Fruit fly (Drosophila melanogaster) whole organism, embryonic: ENCODE data around the gene cd.

Source experiments
- Ada2b ChIP-seq: fragments of 200-800 bp; sonication (Bioruptor generic); IDR thresholded peaks from 2 replicates; pipeline ENCODE4 v1.3.6; 2022; ENCODE audit warnings: missing biosample characterization, missing genetic modification characterization
- B-H2 ChIP-seq: fragments of 200-800 bp; sonication (Bioruptor generic); optimal IDR thresholded peaks from 2 replicates; lab custom pipeline; 2018; ENCODE audit warnings: missing biosample characterization, mild to moderate bottlenecking, missing genetic modification characterization
- BtbVII ChIP-seq: fragments of 200-800 bp; sonication (Bioruptor generic); optimal IDR thresholded peaks from 3 replicates; lab custom pipeline; 2017; ENCODE audit warnings: missing biosample characterization, mild to moderate bottlenecking, missing genetic modification characterization
- CG10321 ChIP-seq: fragments of 200-800 bp; sonication (Bioruptor generic); IDR thresholded peaks from 2 replicates; pipeline ENCODE4 v1.3.6; 2022; ENCODE audit warnings: missing biosample characterization, missing genetic modification characterization
- CG10431 ChIP-seq: fragments of 200-800 bp; sonication (Bioruptor generic); optimal IDR thresholded peaks from 3 replicates; lab custom pipeline; 2018; ENCODE audit warnings: missing biosample characterization, mild to moderate bottlenecking, missing genetic modification characterization
- CG11085 ChIP-seq: fragments of 200-800 bp; sonication (Bioruptor generic); IDR thresholded peaks from 2 replicates; pipeline ENCODE4 v1.3.6; 2022; ENCODE audit warnings: missing biosample characterization, missing genetic modification characterization
- CG12071 ChIP-seq: fragments of 200-800 bp; sonication (Bioruptor generic); optimal IDR thresholded peaks from 3 replicates; lab custom pipeline; 2018; ENCODE audit warnings: missing biosample characterization, mild to moderate bottlenecking, missing genetic modification characterization
- CG12299 ChIP-seq: fragments of 200-800 bp; sonication (Bioruptor generic); optimal IDR thresholded peaks from 2 replicates; lab custom pipeline; 2018; ENCODE audit warnings: missing biosample characterization, mild to moderate bottlenecking, missing genetic modification characterization
- CG12769 ChIP-seq: fragments of 200-800 bp; sonication (Bioruptor generic); optimal IDR thresholded peaks from 2 replicates; lab custom pipeline; 2019; ENCODE audit warnings: missing biosample characterization, mild to moderate bottlenecking, missing genetic modification characterization, moderate library complexity
- CG13624 ChIP-seq: fragments of 200-800 bp; sonication (Bioruptor generic); optimal IDR thresholded peaks from 2 replicates; lab custom pipeline; 2016; ENCODE audit warnings: missing biosample characterization, missing genetic modification characterization
- CG13894 ChIP-seq: fragments of 200-800 bp; sonication (Bioruptor generic); optimal IDR thresholded peaks from 3 replicates; lab custom pipeline; 2018; ENCODE audit warnings: missing biosample characterization, mild to moderate bottlenecking, missing genetic modification characterization, moderate library complexity
- CG1603 ChIP-seq: fragments of 200-800 bp; sonication (Bioruptor generic); optimal IDR thresholded peaks from 2 replicates; lab custom pipeline; 2019; ENCODE audit warnings: missing biosample characterization, mild to moderate bottlenecking, missing genetic modification characterization, moderate library complexity
- CG18619 ChIP-seq: fragments of 200-800 bp; sonication (Bioruptor generic); optimal IDR thresholded peaks from 3 replicates; lab custom pipeline; 2017; ENCODE audit warnings: missing biosample characterization, mild to moderate bottlenecking, missing genetic modification characterization
- CG2875 ChIP-seq: fragments of 200-800 bp; sonication (Bioruptor generic); optimal IDR thresholded peaks from 2 replicates; lab custom pipeline; 2017; ENCODE audit warnings: missing biosample characterization, mild to moderate bottlenecking, missing genetic modification characterization, missing genetic modification reagents
- CG3838 ChIP-seq: fragments of 200-800 bp; sonication (Bioruptor generic); optimal IDR thresholded peaks from 3 replicates; lab custom pipeline; 2016; ENCODE audit warnings: missing biosample characterization, missing genetic modification characterization
- CG4854 ChIP-seq: fragments of 200-800 bp; sonication (Bioruptor generic); optimal IDR thresholded peaks from 2 replicates; lab custom pipeline; 2016; ENCODE audit warnings: missing biosample characterization, missing genetic modification characterization, inconsistent platforms
- CG6689 ChIP-seq: fragments of 200-800 bp; sonication (Bioruptor generic); IDR thresholded peaks from 2 replicates; pipeline ENCODE4 v1.3.6; 2022; ENCODE audit warnings: missing biosample characterization, missing genetic modification characterization
- CG6791 ChIP-seq: fragments of 200-800 bp; sonication (Bioruptor generic); IDR thresholded peaks from 3 replicates; pipeline ENCODE4 v1.3.6; 2022; ENCODE audit warnings: missing biosample characterization, missing genetic modification characterization; ENCODE audit not compliant: partially characterized antibody
- CG7786 ChIP-seq: fragments of 200-800 bp; sonication (Bioruptor generic); optimal IDR thresholded peaks from 2 replicates; lab custom pipeline; 2016; ENCODE audit warnings: missing biosample characterization, missing genetic modification characterization
- CG8281 ChIP-seq: fragments of 200-800 bp; sonication (Bioruptor generic); optimal IDR thresholded peaks from 2 replicates; lab custom pipeline; 2018; ENCODE audit warnings: missing biosample characterization, mild to moderate bottlenecking, missing genetic modification characterization, moderate library complexity
- CG8388 ChIP-seq: fragments of 200-800 bp; sonication (Bioruptor generic); optimal IDR thresholded peaks from 2 replicates; lab custom pipeline; 2019; ENCODE audit warnings: missing biosample characterization, mild to moderate bottlenecking, missing genetic modification characterization, moderate library complexity
- CG8944 ChIP-seq: fragments of 200-800 bp; sonication (Bioruptor generic); optimal IDR thresholded peaks from 3 replicates; lab custom pipeline; 2016; ENCODE audit warnings: missing biosample characterization, missing genetic modification characterization
- CHES-1-like ChIP-seq: fragments of 200-800 bp; sonication (Bioruptor generic); optimal IDR thresholded peaks from 2 replicates; lab custom pipeline; 2016; ENCODE audit warnings: missing biosample characterization, missing genetic modification characterization
- E2f2 ChIP-seq: fragments of 200-800 bp; sonication (Bioruptor generic); IDR thresholded peaks from 2 replicates; pipeline ENCODE4 v1.3.6; 2022; ENCODE audit warnings: missing biosample characterization, missing genetic modification characterization
- Gug ChIP-seq: fragments of 200-800 bp; sonication (Bioruptor generic); IDR thresholded peaks from 4 replicates; pipeline ENCODE4 v1.3.6; 2022; ENCODE audit warnings: missing biosample characterization, missing genetic modification characterization
- Hmx ChIP-seq: fragments of 200-800 bp; sonication (Bioruptor generic); optimal IDR thresholded peaks from 2 replicates; lab custom pipeline; 2016; ENCODE audit warnings: missing biosample characterization, missing genetic modification characterization
- Hr3 ChIP-seq: fragments of 200-800 bp; sonication (Bioruptor generic); optimal IDR thresholded peaks from 3 replicates; lab custom pipeline; 2016; ENCODE audit warnings: missing biosample characterization, missing genetic modification characterization
- Lpt ChIP-seq: fragments of >200 bp; optimal IDR thresholded peaks from 2 replicates; lab custom pipeline; 2018; ENCODE audit warnings: missing biosample characterization, missing genetic modification characterization
- MBD-R2 ChIP-seq: fragments of 200-800 bp; sonication (Bioruptor generic); IDR thresholded peaks from 2 replicates; pipeline ENCODE4 v1.3.6; 2022; ENCODE audit warnings: missing biosample characterization, missing genetic modification characterization
- Nf-YB ChIP-seq: fragments of 200-800 bp; sonication (Bioruptor generic); optimal IDR thresholded peaks from 3 replicates; lab custom pipeline; 2019; ENCODE audit warnings: missing biosample characterization, mild to moderate bottlenecking, missing genetic modification characterization, moderate library complexity
- Rfx ChIP-seq: fragments of 200-800 bp; sonication (Bioruptor generic); IDR thresholded peaks from 2 replicates; pipeline ENCODE4 v1.3.6; 2022; ENCODE audit warnings: missing biosample characterization, missing genetic modification characterization
- Sin3A ChIP-seq: fragments of >200 bp; optimal IDR thresholded peaks from 2 replicates; lab custom pipeline; 2018
- Xbp1 ChIP-seq: fragments of 200-800 bp; sonication (Bioruptor generic); optimal IDR thresholded peaks from 3 replicates; lab custom pipeline; 2016; ENCODE audit warnings: missing biosample characterization, mild to moderate bottlenecking, missing genetic modification characterization
- ab ChIP-seq: fragments of 200-800 bp; sonication (Bioruptor generic); optimal IDR thresholded peaks from 2 replicates; lab custom pipeline; 2016; ENCODE audit warnings: missing biosample characterization, missing genetic modification characterization
- ac ChIP-seq: fragments of 200-800 bp; sonication (Bioruptor generic); optimal IDR thresholded peaks from 3 replicates; lab custom pipeline; 2017; ENCODE audit warnings: missing biosample characterization, mild to moderate bottlenecking, missing genetic modification characterization
- ara ChIP-seq: fragments of 200-800 bp; sonication (Bioruptor generic); IDR thresholded peaks from 2 replicates; pipeline ENCODE4 v1.3.6; 2022; ENCODE audit warnings: missing biosample characterization, missing genetic modification characterization
- ems ChIP-seq: fragments of 200-800 bp; sonication (Bioruptor generic); optimal IDR thresholded peaks from 3 replicates; lab custom pipeline; 2016; ENCODE audit warnings: missing biosample characterization, missing genetic modification characterization
- ewg ChIP-seq: fragments of 200-800 bp; sonication (Bioruptor generic); optimal IDR thresholded peaks from 3 replicates; lab custom pipeline; 2017; ENCODE audit warnings: mild to moderate bottlenecking, missing biosample characterization, missing genetic modification reagents, missing genetic modification characterization
- gsb-n ChIP-seq: fragments of 200-800 bp; sonication (Bioruptor generic); optimal IDR thresholded peaks from 3 replicates; lab custom pipeline; 2018; ENCODE audit warnings: missing biosample characterization, mild to moderate bottlenecking, missing genetic modification characterization
- hbn ChIP-seq: fragments of 200-800 bp; sonication (Bioruptor generic); IDR thresholded peaks from 2 replicates; pipeline ENCODE4 v1.3.6; 2022; ENCODE audit warnings: missing biosample characterization, missing genetic modification characterization; ENCODE audit not compliant: partially characterized antibody
- jumu ChIP-seq: fragments of 200-800 bp; sonication (Bioruptor generic); optimal IDR thresholded peaks from 3 replicates; lab custom pipeline; 2016; ENCODE audit warnings: missing biosample characterization, missing genetic modification characterization
- nerfin-1 ChIP-seq: fragments of 200-800 bp; sonication (Bioruptor generic); optimal IDR thresholded peaks from 3 replicates; lab custom pipeline; 2019; ENCODE audit warnings: missing biosample characterization, mild to moderate bottlenecking, missing genetic modification characterization, moderate library complexity
- otp ChIP-seq: fragments of 200-800 bp; sonication (Bioruptor generic); IDR thresholded peaks from 3 replicates; pipeline ENCODE4, ENCODE4 v1.3.6; 2022; ENCODE audit warnings: missing biosample characterization, missing genetic modification characterization
- sc ChIP-seq, 3 experiments: fragments of >200 bp in 2 of 3; fragments of 200-800 bp in 1 of 3; sonication (Bioruptor generic) in 1 of 3; optimal IDR thresholded peaks; 2 replicates in 2 of 3; 3 replicates in 1 of 3; lab custom pipeline; 2017; ENCODE audit warnings: mild to moderate bottlenecking in 1 of 3, missing biosample characterization in 1 of 3, missing genetic modification characterization in 1 of 3, missing genetic modification reagents in 1 of 3
- slp2 ChIP-seq: fragments of 200-800 bp; sonication (Bioruptor generic); optimal IDR thresholded peaks from 2 replicates; lab custom pipeline; 2016; ENCODE audit warnings: missing biosample characterization, missing genetic modification characterization
- sna ChIP-seq: fragments of 200-800 bp; sonication (Bioruptor generic); IDR thresholded peaks from 2 replicates; pipeline ENCODE4 v1.3.6; 2022; ENCODE audit warnings: missing biosample characterization, missing genetic modification characterization; ENCODE audit not compliant: partially characterized antibody
- sug ChIP-seq: fragments of 200-800 bp; optimal IDR thresholded peaks from 2 replicates; lab custom pipeline; 2019; ENCODE audit warnings: missing biosample characterization, mild to moderate bottlenecking, missing genetic modification characterization, moderate library complexity
- tna ChIP-seq: fragments of 200-800 bp; sonication (Bioruptor generic); IDR thresholded peaks from 2 replicates; pipeline ENCODE4 v1.3.6; 2022; ENCODE audit warnings: missing biosample characterization, missing genetic modification characterization; ENCODE audit not compliant: partially characterized antibody
- vfl ChIP-seq: fragments of 200-800 bp; sonication (Bioruptor generic); optimal IDR thresholded peaks from 2 replicates; lab custom pipeline; 2016; ENCODE audit warnings: missing biosample characterization, missing genetic modification characterization
- vvl ChIP-seq: fragments of 200-800 bp; sonication (Bioruptor generic); IDR thresholded peaks from 2 replicates; pipeline ENCODE4 v1.3.6; 2022; ENCODE audit warnings: missing biosample characterization, missing genetic modification characterization
- zfh1 ChIP-seq: fragments of 200-800 bp; sonication (Bioruptor generic); IDR thresholded peaks from 3 replicates; pipeline ENCODE4 v1.3.6; 2022; ENCODE audit warnings: missing biosample characterization, missing genetic modification characterization

cd gene

dm6 chr3R:22690311-22690710, 4.4 kb upstream of the cd start, which contains the start of the genes wfs1 and Nup133 (continued):
- TF ChIP-seq ems (GFP tag; lab: Kevin White, UChicago): no peak
- peak; percentile 65 for TF ChIP-seq Rfx (GFP tag; lab: Robert Waterston, UW)
- TF ChIP-seq tna (GFP tag; lab: Robert Waterston, UW): peak; percentile 15; the same call in 1 of the 2 replicates
- TF ChIP-seq CG8388 (GFP tag; lab: Kevin White, UChicago): peak; percentile 80
- peak; percentile 73 for TF ChIP-seq vvl
- TF ChIP-seq E2f2 (GFP tag; lab: Robert Waterston, UW): peak; percentile 58
- TF ChIP-seq CG18619 (GFP tag; lab: Kevin White, UChicago): peak; percentile 49
- peak; percentile 77 for TF ChIP-seq B-H2
- TF ChIP-seq MBD-R2 (GFP tag; lab: Robert Waterston, UW): peak; percentile 88
- TF ChIP-seq Lpt (GFP tag; lab: Kevin White, UChicago): no peak
- peak; percentile 72 for TF ChIP-seq Xbp1 (GFP tag; lab: Kevin White, UChicago)
- TF ChIP-seq jumu (GFP tag; lab: Kevin White, UChicago): no peak
- no peak for TF ChIP-seq otp (GFP tag; lab: Robert Waterston, UW)
- peak; percentile 43; the same call in 1 of the 2 replicates for TF ChIP-seq Ada2b
- no peak for TF ChIP-seq CG12769 (tag; lab: Kevin White, UChicago)
- peak; percentile 78 for TF ChIP-seq gsb-n (tag; lab: Kevin White, UChicago)
- no peak for TF ChIP-seq Sin3A (lab: Kevin White, UChicago)
- no peak for TF ChIP-seq CG2875 (GFP tag; lab: Kevin White, UChicago)
- TF ChIP-seq slp2 (GFP tag; lab: Kevin White, UChicago): no peak
- peak; percentile 85 for TF ChIP-seq nerfin-1 (tag; lab: Kevin White, UChicago)
- peak; percentile 69 for TF ChIP-seq CG6689 (GFP tag; lab: Robert Waterston, UW)
- peak; percentile 35 for TF ChIP-seq BtbVII (GFP tag; lab: Kevin White, UChicago)
- TF ChIP-seq CG3838 (GFP tag; lab: Kevin White, UChicago): no peak
- TF ChIP-seq CG8281: peak; percentile 13
- TF ChIP-seq Nf-YB (GFP tag; lab: Kevin White, UChicago): peak; percentile 61
- no peak for TF ChIP-seq Gug
- no peak for TF ChIP-seq CG4854 (GFP tag; lab: Kevin White, UChicago)
- TF ChIP-seq sna (GFP tag; lab: Robert Waterston, UW): peak; percentile 97
- TF ChIP-seq sc (optimal IDR thresholded peaks at IDR 0.05; lab: Kevin White, UChicago): no peak
- TF ChIP-seq sc (GFP tag; optimal IDR thresholded peaks at IDR 0.05; lab: Kevin White, UChicago): peak; percentile 36
- TF ChIP-seq sug (tag; lab: Kevin White, UChicago): peak; percentile 84
- peak; percentile 38; the same call in 1 of the 2 replicates for TF ChIP-seq CG11085 (GFP tag; lab: Robert Waterston, UW)
- peak; percentile 92 for TF ChIP-seq hbn
- no peak for TF ChIP-seq CG7786
- TF ChIP-seq ac (GFP tag; lab: Kevin White, UChicago): no peak
- TF ChIP-seq Hmx (GFP tag; lab: Kevin White, UChicago): no peak
- TF ChIP-seq CG6791 (GFP tag; lab: Robert Waterston, UW): peak; percentile 79
- TF ChIP-seq CG10321: no peak
- peak; percentile 46 for TF ChIP-seq ewg (GFP tag; lab: Kevin White, UChicago)
- no peak for TF ChIP-seq CHES-1-like
- TF ChIP-seq CG12299: peak; percentile 82
- TF ChIP-seq vfl (GFP tag; lab: Kevin White, UChicago): no peak
- TF ChIP-seq Hr3 (GFP tag; lab: Kevin White, UChicago): peak; percentile 80
- no peak for TF ChIP-seq ab (GFP tag; lab: Kevin White, UChicago)
- no peak for TF ChIP-seq CG1603 (tag; lab: Kevin White, UChicago)
- no peak for TF ChIP-seq CG13894 (tag; lab: Kevin White, UChicago)
- no peak for TF ChIP-seq CG8944 (GFP tag; lab: Kevin White, UChicago)
- TF ChIP-seq ara (GFP tag; lab: Robert Waterston, UW): 0 out of 2 replicates have a peak, but pooled peaks have one; percentile 5
- TF ChIP-seq zfh1 (GFP tag; lab: Robert Waterston, UW): peak; percentile 65; the same call in 2 of the 3 replicates
- TF ChIP-seq CG10431 (GFP tag; lab: Kevin White, UChicago): no peak
- TF ChIP-seq CG13624 (GFP tag; lab: Kevin White, UChicago): no peak
- TF ChIP-seq CG12071 (GFP tag; lab: Kevin White, UChicago): no peak
